Worm (Caenorhabditis elegans) whole organism, L4 larva: ENCODE data around the gene F49H6.12.

Experiments used
- ceh-82 ChIP-seq: sonication (generic microtip); optimal IDR thresholded peaks from 2 replicates; lab custom pipeline; 2017; ENCODE audit warnings: missing biosample characterization, missing genetic modification characterization
- dve-1 ChIP-seq: sonication (generic microtip); optimal IDR thresholded peaks from 2 replicates; lab custom pipeline; 2017; ENCODE audit warnings: antibody characterized with exemption, mild to moderate bottlenecking, missing genetic modification characterization, missing compliant biosample characterization; ENCODE audit not compliant: insufficient read depth
- fos-1 ChIP-seq: fragments of 150-350 bp; optimal IDR thresholded peaks from 2 replicates; lab custom pipeline; 2014; ENCODE audit warnings: missing biosample characterization, missing genetic modification characterization
- mdl-1 ChIP-seq, 2 experiments: fragments of 150-350 bp in 1 of 2; sonication (generic microtip) in 1 of 2; optimal IDR thresholded peaks; 2 replicates each; lab custom pipeline; 2014 to 2017; ENCODE audit warnings: missing biosample characterization in 2 of 2, missing genetic modification characterization in 2 of 2
- mdt-29 ChIP-seq: fragments of 200-800 bp; sonication (Bioruptor generic); IDR thresholded peaks from 2 replicates; pipeline ENCODE4 v1.3.6; 2022; ENCODE audit warnings: missing genetic modification reagents, missing genetic modification characterization, missing compliant biosample characterization
- nhr-237 ChIP-seq: sonication (generic microtip); optimal IDR thresholded peaks from 2 replicates; lab custom pipeline; 2017; ENCODE audit warnings: missing biosample characterization, missing genetic modification characterization
- nhr-76 ChIP-seq: fragments of 150-350 bp; optimal IDR thresholded peaks from 2 replicates; lab custom pipeline; 2014; ENCODE audit warnings: missing biosample characterization, missing genetic modification characterization
- pha-4 ChIP-seq, 2 experiments: fragments of 150-350 bp in 1 of 2; fragments of 200-800 bp in 1 of 2; sonication (Bioruptor generic) in 1 of 2; IDR thresholded peaks in 1 of 2; optimal IDR thresholded peaks in 1 of 2; 2 replicates each; pipeline versions ENCODE4 v1.3.6 to Lab custom; 2014 to 2022; ENCODE audit warnings: missing genetic modification characterization in 2 of 2, missing genetic modification reagents in 2 of 2, missing biosample characterization in 1 of 2, missing compliant biosample characterization in 1 of 2

DNA sequence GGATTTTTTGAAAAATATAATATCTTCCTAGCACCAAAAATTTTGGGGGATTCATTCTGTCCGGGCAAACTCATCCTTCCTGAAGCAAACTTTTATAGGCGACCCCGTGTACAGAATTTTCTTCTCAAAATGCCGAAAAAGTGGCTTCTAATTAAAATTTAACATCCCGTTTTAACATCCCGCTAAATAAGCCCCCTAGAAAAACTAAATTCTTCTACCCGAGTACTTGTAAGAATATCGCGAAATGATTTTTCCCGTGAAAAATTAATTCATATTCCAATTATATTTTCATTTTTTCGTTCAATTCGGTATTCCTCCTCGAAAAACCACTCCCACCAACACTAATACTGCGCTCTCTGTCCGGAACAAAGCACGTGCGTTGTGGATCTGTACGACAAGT lies 47.6 kb upstream of the F49H6.12 start, which contains the start of gene T05E12.8:
- TF ChIP-seq mdt-29 (GFP tag; lab: Robert Waterston, UW): no peak
- TF ChIP-seq dve-1 (tag; lab: Kevin White, UChicago): no peak
- no peak for TF ChIP-seq ceh-82 (tag; lab: Kevin White, UChicago)
- no peak for TF ChIP-seq nhr-237 (tag; lab: Kevin White, UChicago)
- TF ChIP-seq nhr-76 (tag; lab: Kevin White, UChicago): no peak
- TF ChIP-seq fos-1 (tag; lab: Kevin White, UChicago): no peak
- no peak for TF ChIP-seq mdl-1 (tag; optimal IDR thresholded peaks at IDR 0.05; lab: Kevin White, UChicago)
- no peak for TF ChIP-seq pha-4 (GFP tag; IDR thresholded peaks at IDR 0.05; lab: Robert Waterston, UW)
- no peak for TF ChIP-seq pha-4 (tag; optimal IDR thresholded peaks at IDR 0.05; lab: Kevin White, UChicago)
